Worm (Caenorhabditis elegans) whole organism, late embryonic: ENCODE measurements around the gene C43F9.11.

Experiments
- C08G9.2 ChIP-seq: sonication (generic microtip); optimal IDR thresholded peaks from 2 replicates; lab custom pipeline; 2016; ENCODE audit warnings: mild to moderate bottlenecking, missing genetic modification characterization, moderate library complexity, missing compliant biosample characterization
- K02D7.2 ChIP-seq: sonication (generic microtip); optimal IDR thresholded peaks from 2 replicates; lab custom pipeline; 2017; ENCODE audit warnings: mild to moderate bottlenecking, missing genetic modification characterization, missing compliant biosample characterization
- T23F11.4 ChIP-seq: fragments of 200-800 bp; sonication (Bioruptor generic); optimal IDR thresholded peaks from 2 replicates; lab custom pipeline; 2018; ENCODE audit warnings: mild to moderate bottlenecking, missing genetic modification characterization, missing compliant biosample characterization
- Y22D7AL.16 ChIP-seq: sonication (generic microtip); optimal IDR thresholded peaks from 2 replicates; lab custom pipeline; 2016; ENCODE audit warnings: missing genetic modification characterization, missing compliant biosample characterization
- ceh-14 ChIP-seq: sonication (generic microtip); optimal IDR thresholded peaks from 2 replicates; lab custom pipeline; 2016; ENCODE audit warnings: missing genotype, missing genetic modification characterization, missing compliant biosample characterization
- ceh-18 ChIP-seq: sonication (generic microtip); optimal IDR thresholded peaks from 2 replicates; lab custom pipeline; 2016; ENCODE audit warnings: missing genetic modification characterization, missing compliant biosample characterization
- ceh-19 ChIP-seq: fragments of 200-800 bp; sonication (Bioruptor generic); optimal IDR thresholded peaks from 2 replicates; lab custom pipeline; 2018; ENCODE audit warnings: mild to moderate bottlenecking, missing genetic modification characterization, missing compliant biosample characterization
- ceh-2 ChIP-seq: sonication (generic microtip); optimal IDR thresholded peaks from 2 replicates; lab custom pipeline; 2016; ENCODE audit warnings: missing genotype, missing genetic modification characterization, missing compliant biosample characterization
- ceh-22 ChIP-seq: sonication (generic microtip); optimal IDR thresholded peaks from 2 replicates; lab custom pipeline; 2017; ENCODE audit warnings: missing biosample characterization, missing genetic modification characterization
- ceh-24 ChIP-seq: sonication (generic microtip); optimal IDR thresholded peaks from 2 replicates; lab custom pipeline; 2016; ENCODE audit warnings: mild to moderate bottlenecking, missing genetic modification characterization, missing compliant biosample characterization
- ceh-34 ChIP-seq: sonication (generic microtip); optimal IDR thresholded peaks from 2 replicates; lab custom pipeline; 2016; ENCODE audit warnings: mild to moderate bottlenecking, missing genetic modification characterization, missing compliant biosample characterization
- ceh-48 ChIP-seq: sonication (generic microtip); optimal IDR thresholded peaks from 2 replicates; lab custom pipeline; 2016; ENCODE audit warnings: missing genetic modification characterization, inconsistent platforms, missing compliant biosample characterization
- ceh-6 ChIP-seq: fragments of 200-800 bp; sonication (Bioruptor generic); optimal IDR thresholded peaks from 2 replicates; lab custom pipeline; 2018; ENCODE audit warnings: mild to moderate bottlenecking, missing genetic modification characterization, missing compliant biosample characterization
- ceh-9 ChIP-seq: sonication (generic microtip); optimal IDR thresholded peaks from 2 replicates; lab custom pipeline; 2016; ENCODE audit warnings: mild to moderate bottlenecking, missing genetic modification characterization, inconsistent platforms, missing compliant biosample characterization
- dmd-4 ChIP-seq: sonication (generic microtip); optimal IDR thresholded peaks from 2 replicates; lab custom pipeline; 2016; ENCODE audit warnings: borderline replicate concordance, missing genetic modification characterization, missing compliant biosample characterization
- eyg-1 ChIP-seq: sonication (generic microtip); optimal IDR thresholded peaks from 2 replicates; lab custom pipeline; 2016; ENCODE audit warnings: missing genotype, missing genetic modification characterization, missing compliant biosample characterization
- fkh-10 ChIP-seq: fragments of 150-350 bp; optimal IDR thresholded peaks from 2 replicates; lab custom pipeline; 2014; ENCODE audit warnings: missing biosample characterization, missing genetic modification reagents, missing genetic modification characterization
- hlh-13 ChIP-seq: fragments of 200-800 bp; sonication (Bioruptor generic); optimal IDR thresholded peaks from 2 replicates; lab custom pipeline; 2018; ENCODE audit warnings: mild to moderate bottlenecking, missing genetic modification characterization, missing compliant biosample characterization
- hlh-30 ChIP-seq: sonication (generic microtip); optimal IDR thresholded peaks from 2 replicates; lab custom pipeline; 2017; ENCODE audit warnings: antibody characterized with exemption, missing genetic modification characterization, missing compliant biosample characterization; ENCODE audit not compliant: insufficient read depth
- madf-2 ChIP-seq: sonication (generic microtip); optimal IDR thresholded peaks from 2 replicates; lab custom pipeline; 2017; ENCODE audit warnings: missing genetic modification characterization, missing compliant biosample characterization
- nfya-1 ChIP-seq: sonication (generic microtip); optimal IDR thresholded peaks from 2 replicates; lab custom pipeline; 2017; ENCODE audit warnings: missing genetic modification characterization, mild to moderate bottlenecking, missing compliant biosample characterization, antibody characterized with exemption, moderate library complexity
- nhr-232 ChIP-seq: sonication (generic microtip); optimal IDR thresholded peaks from 2 replicates; lab custom pipeline; 2016; ENCODE audit warnings: missing genetic modification characterization, missing compliant biosample characterization
- npax-4 ChIP-seq: sonication (generic microtip); optimal IDR thresholded peaks from 2 replicates; lab custom pipeline; 2016; ENCODE audit warnings: missing genetic modification characterization, missing compliant biosample characterization
- odd-2 ChIP-seq: sonication (generic microtip); optimal IDR thresholded peaks from 2 replicates; lab custom pipeline; 2017; ENCODE audit warnings: antibody characterized with exemption, mild to moderate bottlenecking, missing genetic modification characterization, missing compliant biosample characterization
- pat-9 ChIP-seq: fragments of 200-800 bp; sonication (Bioruptor generic); optimal IDR thresholded peaks from 2 replicates; lab custom pipeline; 2018; ENCODE audit warnings: mild to moderate bottlenecking, missing genetic modification characterization, moderate library complexity, missing compliant biosample characterization
- pax-1 ChIP-seq: fragments of 150-350 bp; optimal IDR thresholded peaks from 2 replicates; lab custom pipeline; 2014; ENCODE audit warnings: missing biosample characterization, missing genetic modification characterization
- pha-2 ChIP-seq: sonication (generic microtip); optimal IDR thresholded peaks from 2 replicates; lab custom pipeline; 2017; ENCODE audit warnings: mild to moderate bottlenecking, missing genetic modification characterization, missing compliant biosample characterization
- pha-4 ChIP-seq: fragments of 150-350 bp; optimal IDR thresholded peaks from 2 replicates; lab custom pipeline; 2018; ENCODE audit warnings: missing biosample characterization, missing genetic modification reagents, missing genetic modification characterization
- pqm-1 ChIP-seq: sonication (generic microtip); optimal IDR thresholded peaks from 2 replicates; lab custom pipeline; 2016; ENCODE audit warnings: missing genetic modification characterization, missing compliant biosample characterization
- ref-2 ChIP-seq: sonication (generic microtip); optimal IDR thresholded peaks from 2 replicates; lab custom pipeline; 2016; ENCODE audit warnings: missing genetic modification characterization, missing compliant biosample characterization
- rnt-1 ChIP-seq: sonication (generic microtip); optimal IDR thresholded peaks from 2 replicates; lab custom pipeline; 2016; ENCODE audit warnings: missing genetic modification characterization, missing compliant biosample characterization
- sdc-2 ChIP-seq: sonication (generic microtip); optimal IDR thresholded peaks from 2 replicates; lab custom pipeline; 2016; ENCODE audit warnings: missing genotype, missing genetic modification characterization, missing compliant biosample characterization
- sox-2 ChIP-seq: fragments of 200-800 bp; sonication (Bioruptor generic); IDR thresholded peaks from 2 replicates; pipeline ENCODE4 v1.3.6; 2022; ENCODE audit warnings: missing genetic modification reagents, missing genetic modification characterization, missing compliant biosample characterization
- sox-4 ChIP-seq: sonication (generic microtip); optimal IDR thresholded peaks from 2 replicates; lab custom pipeline; 2017; ENCODE audit warnings: mild to moderate bottlenecking, missing genetic modification characterization, inconsistent platforms, missing compliant biosample characterization
- syd-9 ChIP-seq: sonication (generic microtip); optimal IDR thresholded peaks from 2 replicates; lab custom pipeline; 2016; ENCODE audit warnings: mild to moderate bottlenecking, missing genetic modification characterization, moderate library complexity, missing compliant biosample characterization
- tbx-2 ChIP-seq: sonication (generic microtip); optimal IDR thresholded peaks from 2 replicates; lab custom pipeline; 2016; ENCODE audit warnings: missing genetic modification characterization, missing compliant biosample characterization
- tbx-7 ChIP-seq: sonication (generic microtip); optimal IDR thresholded peaks from 2 replicates; lab custom pipeline; 2016; ENCODE audit warnings: missing genotype, missing genetic modification characterization, missing compliant biosample characterization
- ttx-3 ChIP-seq: sonication (generic microtip); optimal IDR thresholded peaks from 2 replicates; lab custom pipeline; 2016; ENCODE audit warnings: missing genetic modification reagents, missing genetic modification characterization, missing compliant biosample characterization
- unc-3 ChIP-seq, 2 experiments: fragments of 200-800 bp in 1 of 2; sonication (Bioruptor generic) in 1 of 2; sonication (generic microtip) in 1 of 2; conservative IDR thresholded peaks in 1 of 2; optimal IDR thresholded peaks in 1 of 2; 2 replicates each; pipeline versions ENCODE4 v1.3.6 to Lab custom; 2016 to 2022; ENCODE audit warnings: missing compliant biosample characterization in 2 of 2, missing genetic modification characterization in 2 of 2, missing genetic modification reagents in 1 of 2
- unc-42 ChIP-seq: sonication (generic microtip); optimal IDR thresholded peaks from 2 replicates; lab custom pipeline; 2016; ENCODE audit warnings: missing genotype, missing genetic modification characterization, missing compliant biosample characterization
- unc-55 ChIP-seq: sonication (generic microtip); optimal IDR thresholded peaks from 2 replicates; lab custom pipeline; 2017; ENCODE audit warnings: missing biosample characterization, missing genetic modification reagents, missing genetic modification characterization
- zip-5 ChIP-seq: sonication (generic microtip); optimal IDR thresholded peaks from 2 replicates; lab custom pipeline; 2016; ENCODE audit warnings: missing genetic modification characterization, missing compliant biosample characterization

The C43F9.11 gene

DNA sequence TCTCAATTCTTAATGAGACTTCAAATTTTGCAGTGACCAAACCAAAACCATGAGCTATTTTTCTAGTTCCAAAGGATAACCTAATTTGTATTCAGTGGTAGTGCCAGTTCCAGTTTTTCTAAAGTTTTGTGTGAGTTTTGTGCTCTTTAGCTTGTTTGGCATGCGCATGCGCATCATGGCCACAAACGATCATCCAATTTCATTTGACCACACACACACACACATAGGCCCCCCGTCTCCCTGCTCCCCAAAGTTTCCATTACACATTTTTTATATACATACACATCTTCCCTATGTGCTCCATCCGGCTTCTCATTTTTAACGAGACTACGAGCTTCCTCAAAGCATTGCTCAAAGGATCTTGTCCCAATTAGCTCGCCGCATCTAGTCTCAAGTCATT is 22.1 kb upstream of the C43F9.11 start:
- peak; percentile 83 for TF ChIP-seq unc-42 (tag; lab: Kevin White, UChicago)
- TF ChIP-seq pha-4 (tag; lab: Kevin White, UChicago), result no peak
- no peak for TF ChIP-seq madf-2
- no peak for TF ChIP-seq odd-2 (tag; lab: Kevin White, UChicago)
- TF ChIP-seq zip-5 (tag; lab: Kevin White, UChicago), result no peak
- TF ChIP-seq eyg-1 (tag; lab: Kevin White, UChicago), result no peak
- TF ChIP-seq tbx-7, result no peak
- no peak for TF ChIP-seq T23F11.4

DNA sequence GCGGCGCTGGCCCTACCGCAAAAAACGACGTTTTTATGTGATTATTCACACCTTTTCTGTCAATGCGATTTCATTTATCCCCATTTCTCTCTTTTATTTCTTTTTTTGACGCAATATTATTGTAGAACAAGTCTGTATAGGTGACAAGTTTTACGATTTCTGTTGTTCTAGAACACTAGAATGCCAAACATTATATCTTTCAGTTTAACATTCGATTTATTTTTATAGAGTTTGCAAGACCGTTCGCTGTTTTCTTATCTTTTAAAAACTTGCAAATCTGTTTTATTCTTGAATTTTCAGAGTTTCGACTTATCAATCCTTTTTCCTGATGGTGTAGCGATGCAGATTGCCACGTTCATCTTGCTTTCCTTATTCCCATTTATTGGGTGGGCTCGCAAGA is 20.6 kb upstream of the C43F9.11 start, which contains the start of gene efn-2:
efn-2 (plus strand) TSS at position 301 of the 400 bp plus-strand sequence.
- no peak for TF ChIP-seq ttx-3 (tag; lab: Kevin White, UChicago)
- no peak for TF ChIP-seq pat-9
- TF ChIP-seq pha-2, result no peak
- TF ChIP-seq C08G9.2 (tag; lab: Kevin White, UChicago), result no peak
- no peak for TF ChIP-seq sdc-2
- TF ChIP-seq hlh-13, result no peak
- no peak for TF ChIP-seq ref-2 (tag; lab: Kevin White, UChicago)
- TF ChIP-seq ceh-22, result no peak
- TF ChIP-seq dmd-4, result no peak
- TF ChIP-seq unc-3 (GFP tag; conservative IDR thresholded peaks at IDR 0.05; lab: Robert Waterston, UW), result no peak
- TF ChIP-seq unc-3 (tag; optimal IDR thresholded peaks at IDR 0.05; lab: Kevin White, UChicago), result no peak
- no peak for TF ChIP-seq tbx-2
- no peak for TF ChIP-seq tbx-7
- no peak for TF ChIP-seq nfya-1 (tag; lab: Kevin White, UChicago)
- no peak for TF ChIP-seq syd-9 (tag; lab: Kevin White, UChicago)
- TF ChIP-seq Y22D7AL.16, result no peak
- no peak for TF ChIP-seq ceh-48 (tag; lab: Kevin White, UChicago)

ce11 chrIV:10576624-10577023 is 20.0 kb upstream of the C43F9.11 start:
- no peak for TF ChIP-seq K02D7.2 (tag; lab: Kevin White, UChicago)
- TF ChIP-seq unc-55 (GFP tag; lab: Kevin White, UChicago), result peak; percentile 32

ce11 chrIV:10577600-10577999 is 19.0 kb upstream of the C43F9.11 start:
- TF ChIP-seq rnt-1 (tag; lab: Kevin White, UChicago) (no peak), T23F11.4 (no peak), nfya-1 (tag; lab: Kevin White, UChicago) (no peak), fkh-10 (no peak), pqm-1 (tag; lab: Kevin White, UChicago) (no peak), ref-2 (tag; lab: Kevin White, UChicago) (no peak), npax-4 (tag; lab: Kevin White, UChicago) (no peak), ceh-6 (GFP tag; lab: Kevin White, UChicago) (no peak), hlh-30 (tag; lab: Kevin White, UChicago) (no peak), ceh-19 (GFP tag; lab: Kevin White, UChicago) (no peak), sdc-2 (no peak), ceh-18 (tag; lab: Kevin White, UChicago) (no peak), nhr-232 (tag; lab: Kevin White, UChicago) (no peak), dmd-4 (no peak)

DNA sequence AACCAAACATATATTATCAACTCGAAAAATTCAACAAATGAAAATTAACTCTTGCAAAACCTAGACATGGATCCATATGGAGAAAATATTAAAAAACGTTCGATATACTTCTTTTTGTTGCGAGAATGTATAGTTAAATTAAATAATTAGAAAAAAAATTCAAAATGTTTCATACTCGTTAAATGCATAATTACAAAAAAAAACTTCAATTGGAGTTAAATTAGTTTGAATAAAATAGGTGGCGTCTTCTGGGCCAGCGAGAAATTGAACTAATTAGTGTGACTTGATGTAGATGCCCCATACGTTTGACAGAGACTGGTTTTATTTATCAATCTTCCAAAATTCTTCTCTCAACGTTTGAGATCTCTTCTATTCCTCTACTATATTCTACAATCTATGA is 18.2 kb upstream of the C43F9.11 start, which contains the start of gene lgc-43:
lgc-43 (plus strand) TSS at position 301 of the 400 bp plus-strand sequence.
- TF ChIP-seq ceh-34 (tag; lab: Kevin White, UChicago) (no peak), dmd-4 (no peak), sox-4 (no peak), ceh-14 (tag; lab: Kevin White, UChicago) (no peak), ceh-2 (tag; lab: Kevin White, UChicago) (no peak), hlh-13 (no peak), unc-55 (GFP tag; lab: Kevin White, UChicago) (no peak), pax-1 (no peak), pat-9 (no peak), ceh-9 (tag; lab: Kevin White, UChicago) (no peak), K02D7.2 (tag; lab: Kevin White, UChicago) (no peak), ceh-24 (tag; lab: Kevin White, UChicago) (no peak), unc-42 (tag; lab: Kevin White, UChicago) (no peak), sox-2 (no peak)
- TF ChIP-seq, all 69 proteins: peak for 0
